Worm (Caenorhabditis elegans): ENCODE measurements around the gene slc-36.5.

DNA sequence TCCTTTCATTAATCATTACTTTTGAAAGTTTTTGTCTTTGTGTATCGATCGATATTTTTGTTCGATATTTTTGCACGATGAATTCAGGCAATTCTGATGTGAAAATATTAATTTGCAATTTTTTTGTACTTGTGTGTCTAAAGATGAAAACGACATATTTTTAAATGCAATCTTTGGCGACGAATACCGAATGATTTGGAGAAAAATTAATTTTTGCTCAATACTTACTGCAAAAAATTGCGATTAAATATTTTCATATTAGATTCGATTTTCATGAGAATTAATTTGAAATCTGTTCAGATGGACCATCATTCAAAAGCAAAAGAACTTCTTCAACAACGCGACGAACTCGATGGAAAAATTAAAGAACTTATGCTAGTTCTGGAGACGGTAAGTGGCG, 24.9 kb upstream of the slc-36.5 start, which contains the start of gene psmd-9:
- TF ChIP-seq mep-1 (tag; optimal IDR thresholded peaks at IDR 0.05) (no peak), nhr-237 (tag; optimal IDR thresholded peaks at IDR 0.05) (no peak), elt-1 (tag; optimal IDR thresholded peaks at IDR 0.05; ENCODE audit: borderline replicate concordance, insufficient read depth) (no peak), ceh-83 (GFP tag; optimal IDR thresholded peaks at IDR 0.05) (no peak), unc-39 (tag; optimal IDR thresholded peaks at IDR 0.05) (no peak), blmp-1 (tag; optimal IDR thresholded peaks at IDR 0.05) (no peak), nhr-76 (tag; optimal IDR thresholded peaks at IDR 0.05) (no peak), ces-1 (GFP tag; optimal IDR thresholded peaks at IDR 0.05) (no peak), sptf-1 (tag; optimal IDR thresholded peaks at IDR 0.05) (no peak)
